Worm (Caenorhabditis elegans) whole organism, L2 larva: ENCODE data around the gene mam-7.

Source experiments
- ceh-16 ChIP-seq: fragments of 150-350 bp; optimal IDR thresholded peaks from 2 replicates; lab custom pipeline; 2014; ENCODE audit warnings: missing biosample characterization, missing genetic modification characterization
- crh-2 ChIP-seq: sonication (generic microtip); optimal IDR thresholded peaks from 2 replicates; lab custom pipeline; 2017; ENCODE audit warnings: missing biosample characterization, missing genetic modification characterization
- dmd-4 ChIP-seq: sonication (generic microtip); optimal IDR thresholded peaks from 2 replicates; lab custom pipeline; 2017; ENCODE audit warnings: missing biosample characterization, missing genetic modification characterization
- elt-1 ChIP-seq: fragments of 150-350 bp; optimal IDR thresholded peaks from 2 replicates; lab custom pipeline; 2014; ENCODE audit warnings: missing biosample characterization, missing genetic modification characterization
- gmeb-1 ChIP-seq: fragments of 150-350 bp; optimal IDR thresholded peaks from 2 replicates; lab custom pipeline; 2014; ENCODE audit warnings: missing biosample characterization, missing genetic modification characterization
- nhr-12 ChIP-seq: fragments of 150-350 bp; optimal IDR thresholded peaks from 2 replicates; lab custom pipeline; 2014; ENCODE audit warnings: missing biosample characterization, missing genetic modification characterization
- nhr-23 ChIP-seq: fragments of 150-350 bp; optimal IDR thresholded peaks from 2 replicates; lab custom pipeline; 2014; ENCODE audit warnings: missing biosample characterization, missing genetic modification reagents, missing genetic modification characterization
- sma-9 ChIP-seq, 2 experiments: fragments of 150-350 bp in 1 of 2; sonication (generic microtip) in 1 of 2; optimal IDR thresholded peaks; 2 replicates each; lab custom pipeline; 2014 to 2016; ENCODE audit warnings: missing genetic modification characterization in 2 of 2, mild to moderate bottlenecking in 1 of 2, missing biosample characterization in 1 of 2, missing compliant biosample characterization in 1 of 2, missing genetic modification reagents in 1 of 2, moderate library complexity in 1 of 2

The mam-7 gene

DNA sequence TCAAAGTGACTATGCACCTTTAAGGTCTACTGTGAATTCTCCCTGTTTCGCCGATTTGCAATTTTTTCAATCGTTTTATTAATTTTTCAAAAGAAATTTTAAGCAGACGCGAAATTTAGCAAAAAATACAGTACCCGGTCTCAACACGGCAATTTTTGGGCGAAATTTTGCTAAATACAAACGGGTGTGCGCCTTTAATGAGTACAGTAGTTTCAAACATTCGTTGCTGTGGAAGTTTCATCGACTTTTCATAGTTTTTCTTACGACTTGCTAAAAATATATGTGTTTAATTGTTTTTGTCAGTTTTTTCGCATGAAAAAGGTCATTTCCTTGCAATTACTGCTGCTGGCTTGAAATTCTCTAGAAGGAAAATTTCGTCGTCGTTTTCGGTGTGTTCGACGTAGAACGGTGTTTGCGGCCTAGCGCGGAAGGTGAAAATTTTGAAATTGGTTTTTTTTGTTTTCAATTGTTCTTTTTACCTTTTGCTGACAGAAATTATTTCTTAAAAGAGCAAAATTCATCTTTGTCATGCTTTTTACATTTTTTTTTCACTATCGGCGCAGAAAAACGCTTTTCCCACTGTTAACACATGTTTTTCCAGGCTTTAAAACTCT, 54.0 kb downstream of the mam-7 start, which contains the start of gene K03H1.7:
Gene K03H1.7 (plus strand): TSS at position 600 of the 614 bp plus-strand sequence.
- TF ChIP-seq sma-9 (GFP tag; optimal IDR thresholded peaks at IDR 0.05; lab: Kevin White, UChicago) (no peak), sma-9 (tag; optimal IDR thresholded peaks at IDR 0.05; lab: Kevin White, UChicago) (no peak), dmd-4 (tag; lab: Kevin White, UChicago) (no peak), gmeb-1 (tag; lab: Kevin White, UChicago) (peak; percentile 54), crh-2 (tag; lab: Kevin White, UChicago) (no peak), nhr-23 (tag; lab: Kevin White, UChicago) (no peak), ceh-16 (tag; lab: Kevin White, UChicago) (no peak), nhr-12 (no peak), elt-1 (tag; lab: Kevin White, UChicago) (no peak)
